Worm (Caenorhabditis elegans) whole organism, L3 larva: ENCODE data around the gene mnat-1.

Source experiments
- ZK546.5 ChIP-seq: sonication (generic microtip); optimal IDR thresholded peaks from 2 replicates; lab custom pipeline; 2017; ENCODE audit warnings: missing biosample characterization, missing genetic modification characterization
- ceh-82 ChIP-seq: fragments of 150-350 bp; optimal IDR thresholded peaks from 2 replicates; lab custom pipeline; 2014; ENCODE audit warnings: missing biosample characterization, missing genetic modification characterization
- hmg-11 ChIP-seq: sonication (generic microtip); optimal IDR thresholded peaks from 2 replicates; lab custom pipeline; 2016; ENCODE audit warnings: missing genetic modification characterization, missing compliant biosample characterization
- nfya-1 ChIP-seq: sonication (generic microtip); optimal IDR thresholded peaks from 2 replicates; lab custom pipeline; 2017; ENCODE audit warnings: missing genetic modification characterization, mild to moderate bottlenecking, missing compliant biosample characterization, antibody characterized with exemption, moderate library complexity; ENCODE audit not compliant: insufficient read depth
- nhr-12 ChIP-seq: fragments of 150-350 bp; optimal IDR thresholded peaks from 2 replicates; lab custom pipeline; 2014; ENCODE audit warnings: missing biosample characterization, missing genetic modification characterization
- nhr-237 ChIP-seq: fragments of 150-350 bp; optimal IDR thresholded peaks from 2 replicates; lab custom pipeline; 2014; ENCODE audit warnings: missing biosample characterization, missing genetic modification characterization
- pha-4 ChIP-seq: fragments of 150-350 bp; optimal IDR thresholded peaks from 2 replicates; lab custom pipeline; 2014; ENCODE audit warnings: missing biosample characterization, missing genetic modification reagents, missing genetic modification characterization

- TF ChIP-seq nhr-237 (tag; lab: Kevin White, UChicago) (no peak), nhr-12 (tag; lab: Kevin White, UChicago) (no peak), nfya-1 (tag; lab: Kevin White, UChicago) (no peak), ZK546.5 (tag; lab: Kevin White, UChicago) (no peak), pha-4 (tag; lab: Kevin White, UChicago) (no peak), ceh-82 (no peak), hmg-11 (no peak)
These were observed 19.6 kb downstream of the mnat-1 start, which contains the start of gene pqn-42 for ce11 chrII:2458881-2459280.
